Fruit fly (Drosophila melanogaster): ENCODE measurements around the gene CG12237.

CG12237 gene

dm6 chrX:19663859-19664728, 21.4 kb upstream of the CG12237 start, which contains the start of the genes CG14223 and Ssu72:
TSS of gene CG14223 (minus strand) at chrX:19663971.
TSS of gene Ssu72 (plus strand) at chrX:19664561.
- no peak for TF ChIP-seq CG8478 (optimal IDR thresholded peaks at IDR 0.05)
- no peak for TF ChIP-seq Dll (optimal IDR thresholded peaks at IDR 0.05)
- no peak for TF ChIP-seq pan (optimal IDR thresholded peaks at IDR 0.05)
- no peak for TF ChIP-seq usp (GFP tag; optimal IDR thresholded peaks at IDR 0.05)
- TF ChIP-seq psq (optimal IDR thresholded peaks at IDR 0.05) = no peak
- no peak for TF ChIP-seq EcR (GFP tag; optimal IDR thresholded peaks at IDR 0.05)

- TF ChIP-seq EcR (GFP tag; optimal IDR thresholded peaks at IDR 0.05) = no peak
- no peak for TF ChIP-seq psq (optimal IDR thresholded peaks at IDR 0.05)
- peak; percentile 2 for TF ChIP-seq Dll (optimal IDR thresholded peaks at IDR 0.05)
- TF ChIP-seq CG8478 (optimal IDR thresholded peaks at IDR 0.05) = no peak
- no peak for TF ChIP-seq usp (GFP tag; optimal IDR thresholded peaks at IDR 0.05)
- no peak for TF ChIP-seq pan (optimal IDR thresholded peaks at IDR 0.05)
These were observed 20.7 kb upstream of the CG12237 start for dm6 chrX:19663196-19663858.

dm6 chrX:19662583-19663195, 20.0 kb upstream of the CG12237 start:
- no peak for TF ChIP-seq pan (optimal IDR thresholded peaks at IDR 0.05)
- TF ChIP-seq Dll (optimal IDR thresholded peaks at IDR 0.05) = peak; percentile 53

- no peak for TF ChIP-seq EcR (GFP tag; optimal IDR thresholded peaks at IDR 0.05)
These were observed 9.2 kb upstream of the CG12237 start, which contains the start of the genes Ranbp21 and Elys for dm6 chrX:19651757-19652419. TSS of gene Ranbp21 (minus strand) at chrX:19652269. TSS of gene Elys (plus strand) at chrX:19652305.

dm6 chrX:19645873-19646541, 3.3 kb upstream of the CG12237 start, which contains the start of gene Arp10:
TSS of gene Arp10 (minus strand) at chrX:19646176.
- TF ChIP-seq CG8478 (optimal IDR thresholded peaks at IDR 0.05) (no peak), usp (GFP tag; optimal IDR thresholded peaks at IDR 0.05) (no peak), EcR (GFP tag; optimal IDR thresholded peaks at IDR 0.05) (no peak), psq (optimal IDR thresholded peaks at IDR 0.05) (no peak), Dll (optimal IDR thresholded peaks at IDR 0.05) (no peak), pan (optimal IDR thresholded peaks at IDR 0.05) (no peak)

dm6 chrX:19640707-19641248, 1.9 kb downstream of the CG12237 start:
- TF ChIP-seq usp (GFP tag; optimal IDR thresholded peaks at IDR 0.05) (no peak), Dll (optimal IDR thresholded peaks at IDR 0.05) (no peak), CG8478 (optimal IDR thresholded peaks at IDR 0.05) (peak; percentile 54), psq (optimal IDR thresholded peaks at IDR 0.05) (no peak), pan (optimal IDR thresholded peaks at IDR 0.05) (no peak), EcR (GFP tag; optimal IDR thresholded peaks at IDR 0.05) (no peak)

dm6 chrX:19638328-19638940, 4.2 kb downstream of the CG12237 start, which contains the start of gene Rcd-1:
TSS of gene Rcd-1 (plus strand) at chrX:19638767.
- TF ChIP-seq EcR (GFP tag; optimal IDR thresholded peaks at IDR 0.05) = no peak
- no peak for TF ChIP-seq pan (optimal IDR thresholded peaks at IDR 0.05)
- TF ChIP-seq CG8478 (optimal IDR thresholded peaks at IDR 0.05) = no peak
- no peak for TF ChIP-seq usp (GFP tag; optimal IDR thresholded peaks at IDR 0.05)
- no peak for TF ChIP-seq Dll (optimal IDR thresholded peaks at IDR 0.05)
- no peak for TF ChIP-seq psq (optimal IDR thresholded peaks at IDR 0.05)

- TF ChIP-seq CG8478 (optimal IDR thresholded peaks at IDR 0.05) (peak; percentile 73), usp (GFP tag; optimal IDR thresholded peaks at IDR 0.05) (no peak)
These were observed 5.0 kb downstream of the CG12237 start for dm6 chrX:19637434-19638327.

- TF ChIP-seq Dll (optimal IDR thresholded peaks at IDR 0.05) = peak; percentile 8
- no peak for TF ChIP-seq pan (optimal IDR thresholded peaks at IDR 0.05)
These were observed 5.7 kb downstream of the CG12237 start for dm6 chrX:19637002-19637420.

- TF ChIP-seq CG8478 (optimal IDR thresholded peaks at IDR 0.05) (no peak), psq (optimal IDR thresholded peaks at IDR 0.05) (no peak), Dll (optimal IDR thresholded peaks at IDR 0.05) (peak; percentile 81)
These were observed 11.3 kb downstream of the CG12237 start for dm6 chrX:19631365-19631832.
